Worm (Caenorhabditis elegans) whole organism, midembryonic: Measurements from ENCODE around the gene F14F9.5.

Experiments
- flt-1 ChIP-seq: fragments of 200-800 bp; sonication (Bioruptor generic); IDR thresholded peaks from 2 replicates; pipeline ENCODE4 v1.3.6; 2022; ENCODE audit warnings: missing genetic modification characterization, missing compliant biosample characterization
- klf-2 ChIP-seq: fragments of 200-800 bp; sonication (Bioruptor generic); conservative IDR thresholded peaks from 2 replicates; pipeline ENCODE4 v1.3.6; 2022; ENCODE audit warnings: missing genetic modification reagents, missing genetic modification characterization, missing compliant biosample characterization
- tab-1 ChIP-seq: fragments of 200-800 bp; sonication (Bioruptor generic); IDR thresholded peaks from 2 replicates; pipeline ENCODE4 v1.3.6; 2022; ENCODE audit warnings: missing genetic modification characterization, missing compliant biosample characterization
- ztf-23 ChIP-seq: fragments of 200-800 bp; sonication (Bioruptor generic); IDR thresholded peaks from 2 replicates; pipeline ENCODE4 v1.3.6; 2022; ENCODE audit warnings: missing genetic modification reagents, missing genetic modification characterization, missing compliant biosample characterization
- ztf-29 ChIP-seq: fragments of 200-800 bp; sonication (Bioruptor generic); IDR thresholded peaks from 2 replicates; pipeline ENCODE4 v1.3.6; 2022; ENCODE audit warnings: missing genetic modification reagents, missing genetic modification characterization, missing compliant biosample characterization

DNA sequence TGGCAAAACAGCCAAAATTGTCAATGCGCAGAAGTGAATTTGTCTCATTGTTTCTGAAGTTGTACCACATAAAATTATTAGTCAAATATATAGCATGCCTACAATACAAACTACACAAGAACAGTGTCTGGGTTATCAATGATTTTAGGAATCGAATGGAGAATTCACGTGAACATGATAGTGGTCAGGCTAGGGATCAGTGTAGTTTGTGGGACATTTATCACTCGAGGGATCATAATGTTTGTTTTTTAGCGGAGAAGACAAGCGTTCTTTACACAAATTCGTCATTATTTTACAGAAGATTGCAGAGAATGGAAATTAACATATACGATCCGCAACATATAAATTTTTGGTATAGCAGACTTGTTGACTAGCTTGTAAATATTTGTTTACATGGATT, 50.3 kb downstream of the F14F9.5 start, which contains the start of gene ugt-51:
- TF ChIP-seq tab-1 (no peak), flt-1 (GFP tag; lab: Robert Waterston, UW) (no peak), ztf-29 (no peak), klf-2 (GFP tag; lab: Robert Waterston, UW) (no peak), ztf-23 (GFP tag; lab: Robert Waterston, UW) (no peak)
